Fruit fly (Drosophila melanogaster) whole organism: ENCODE results near the gene Drsl1.

Experiments
- Dll ChIP-seq: fragments of >200 bp; optimal IDR thresholded peaks from 2 replicates; lab custom pipeline; 2017
- EcR ChIP-seq, 2 experiments: fragments of >200 bp; optimal IDR thresholded peaks; 2 replicates each; lab custom pipeline; 2017; ENCODE audit warnings: missing biosample characterization in 2 of 2, missing genetic modification characterization in 2 of 2, missing genetic modification reagents in 2 of 2
- pan ChIP-seq: fragments of >200 bp; optimal IDR thresholded peaks from 2 replicates; lab custom pipeline; 2017
- psq ChIP-seq: fragments of >200 bp; optimal IDR thresholded peaks from 2 replicates; lab custom pipeline; 2017
- usp ChIP-seq: fragments of >200 bp; optimal IDR thresholded peaks from 2 replicates; lab custom pipeline; 2017; ENCODE audit warnings: missing biosample characterization, missing genetic modification characterization, mixed read lengths

DNA sequence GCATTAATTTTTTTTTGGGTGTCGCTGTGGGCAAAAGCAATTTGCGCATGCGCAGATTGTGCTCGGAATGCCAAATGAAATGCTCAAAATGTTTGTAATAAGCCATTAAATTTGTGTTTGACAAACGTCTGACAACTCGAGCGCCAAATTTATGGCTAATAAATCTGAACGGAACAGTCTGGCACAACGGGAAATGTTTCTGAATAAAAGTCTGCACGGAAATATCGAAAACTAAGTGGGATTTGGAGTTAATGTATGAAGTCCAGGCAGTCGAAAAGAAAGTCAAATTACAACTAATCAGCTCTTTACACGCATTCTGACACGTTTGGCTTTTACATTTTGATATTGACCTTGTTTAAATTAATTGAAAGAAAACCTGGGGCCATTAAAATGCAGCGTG lies 44.4 kb downstream of the Drsl1 start, which contains the start of gene CG12009:
- TF ChIP-seq pan (no peak), psq (lab: Kevin White, UChicago) (no peak), usp (GFP tag; lab: Kevin White, UChicago) (no peak), EcR (GFP tag; optimal IDR thresholded peaks at IDR 0.05; lab: Kevin White, UChicago) (no peak), Dll (no peak)
